Worm (Caenorhabditis elegans) whole organism, L4/young adult: ENCODE measurements around the gene irld-47.

Experiments
- W03F9.2 ChIP-seq: fragments of 150-350 bp; optimal IDR thresholded peaks from 2 replicates; lab custom pipeline; 2014; ENCODE audit warnings: missing biosample characterization, missing genetic modification characterization
- dao-5 ChIP-seq: sonication (generic microtip); optimal IDR thresholded peaks from 2 replicates; lab custom pipeline; 2016; ENCODE audit warnings: missing genotype, missing genetic modification characterization, moderate library complexity, missing compliant biosample characterization
- him-1 ChIP-seq: sonication (generic microtip); optimal IDR thresholded peaks from 2 replicates; lab custom pipeline; 2016; ENCODE audit warnings: missing genotype, missing genetic modification reagents, missing genetic modification characterization, missing compliant biosample characterization

The irld-47 gene

DNA sequence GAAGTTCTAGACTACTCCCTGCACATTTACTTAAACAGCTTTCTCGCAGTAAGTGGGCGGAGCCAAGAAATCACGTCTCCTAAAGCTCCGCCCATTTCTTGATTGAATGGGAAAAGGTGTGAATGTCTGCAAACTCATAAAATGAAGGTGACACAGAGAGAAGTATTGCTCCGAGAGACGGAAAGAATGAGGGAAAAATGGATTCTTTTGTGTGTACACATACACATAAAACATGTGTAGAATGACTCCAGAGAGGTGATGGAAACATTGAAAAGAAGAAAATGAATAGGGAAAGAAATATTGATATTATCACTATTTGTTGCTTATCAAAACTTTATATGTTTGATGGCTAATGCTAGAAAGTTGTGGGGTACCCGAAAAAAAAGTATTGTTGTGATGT, 29.1 kb upstream of the irld-47 start:
- no peak for TF ChIP-seq dao-5 (tag; lab: Kevin White, UChicago)
- no peak for TF ChIP-seq him-1 (tag; lab: Kevin White, UChicago)
- TF ChIP-seq W03F9.2 (tag; lab: Kevin White, UChicago): no peak

DNA sequence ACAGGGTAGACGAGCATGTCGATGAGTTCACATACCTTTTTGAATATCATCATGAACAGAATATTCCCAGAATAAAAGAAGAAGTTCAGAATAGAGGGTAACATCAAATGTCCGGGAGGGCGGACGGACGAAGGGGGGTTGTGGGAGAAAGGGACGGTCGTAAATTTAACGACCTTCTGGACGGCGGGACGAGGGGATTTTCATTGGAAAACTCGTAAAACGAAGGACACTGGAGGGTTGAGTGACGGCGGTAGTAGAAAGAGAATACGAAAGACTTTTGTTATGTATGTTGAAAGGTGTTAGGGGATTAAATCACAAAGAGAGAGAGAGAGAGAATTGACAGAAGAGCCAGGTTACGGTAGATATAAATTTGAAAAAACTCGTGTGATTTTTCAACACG, 28.2 kb upstream of the irld-47 start:
- no peak for TF ChIP-seq W03F9.2 (tag; lab: Kevin White, UChicago)
- no peak for TF ChIP-seq dao-5 (tag; lab: Kevin White, UChicago)
- no peak for TF ChIP-seq him-1 (tag; lab: Kevin White, UChicago)

DNA sequence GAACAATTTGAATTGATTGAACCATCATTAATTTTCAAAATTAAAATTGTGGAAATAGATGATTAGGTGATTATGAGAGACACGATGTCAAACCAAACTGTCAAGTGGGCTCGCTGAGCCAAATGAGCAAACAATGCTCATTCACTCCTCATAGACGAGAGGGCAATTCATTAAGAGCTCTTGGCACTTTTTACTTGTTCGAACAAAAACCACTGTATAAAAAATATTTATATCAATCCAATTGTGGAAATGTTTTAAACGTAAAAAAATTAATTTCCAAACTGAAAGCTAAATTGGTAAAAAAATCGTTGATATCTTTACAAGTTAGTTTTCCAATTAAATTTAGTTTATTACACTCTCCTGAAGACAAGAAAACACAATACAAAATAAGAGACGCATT, 27.3 kb upstream of the irld-47 start, which contains the start of gene acr-7:
Gene acr-7 (minus strand): TSS at position 101 of the 400 bp plus-strand sequence.
- TF ChIP-seq dao-5 (tag; lab: Kevin White, UChicago) (no peak), W03F9.2 (tag; lab: Kevin White, UChicago) (no peak), him-1 (tag; lab: Kevin White, UChicago) (no peak)

DNA sequence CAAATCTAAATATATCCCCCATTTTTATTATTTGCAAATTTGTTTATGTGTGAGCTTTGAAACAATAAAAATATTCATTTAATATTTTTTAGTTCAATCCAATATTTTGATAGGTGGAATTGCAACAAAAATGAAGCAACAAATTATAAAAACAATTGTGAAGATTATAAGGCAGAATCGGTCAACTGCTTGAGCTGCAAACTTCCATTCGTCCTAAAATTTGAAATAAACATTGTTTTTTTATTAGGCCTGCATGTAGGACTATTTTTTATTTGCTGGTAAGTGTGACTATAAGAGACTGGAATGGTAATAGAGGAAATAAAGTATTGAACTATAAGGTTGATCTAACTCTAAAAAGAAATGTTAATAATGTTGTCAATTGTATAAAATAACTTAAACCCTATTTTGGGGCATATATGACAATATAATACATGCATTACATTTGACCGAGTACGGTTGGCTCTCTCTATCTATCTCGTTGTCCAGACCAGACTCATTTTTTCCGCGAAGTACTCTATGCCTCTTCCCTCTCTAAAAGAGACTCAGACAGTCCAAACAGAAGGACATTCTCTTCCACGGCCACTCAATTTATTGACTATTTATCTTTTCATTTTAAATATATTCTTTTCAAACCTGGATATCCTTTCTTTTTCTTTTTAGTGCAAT, 23.4 kb upstream of the irld-47 start, which contains the start of gene T09A5.4:
Gene T09A5.4 (plus strand): TSS at position 616 of the 666 bp plus-strand sequence.
- TF ChIP-seq him-1 (tag; lab: Kevin White, UChicago) (no peak), dao-5 (tag; lab: Kevin White, UChicago) (no peak), W03F9.2 (tag; lab: Kevin White, UChicago) (no peak)

DNA sequence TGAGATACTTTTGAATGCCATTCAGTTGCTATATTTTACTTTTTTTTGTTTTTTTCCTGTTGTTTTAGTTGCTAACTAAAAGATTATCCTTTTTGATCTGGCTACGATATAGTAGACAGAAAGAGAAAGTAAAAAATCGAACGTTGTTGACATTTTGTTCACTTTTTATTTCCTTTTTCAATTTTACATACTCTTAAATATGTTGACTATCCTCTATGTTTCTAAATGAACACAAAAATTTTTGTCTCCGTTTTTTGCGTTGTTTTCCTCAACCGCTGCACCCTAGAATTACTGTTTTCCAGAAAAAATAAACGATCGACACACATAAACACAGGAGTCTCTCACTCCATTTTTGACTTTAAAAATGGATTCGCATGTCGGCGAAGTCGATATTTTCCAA, 19.7 kb upstream of the irld-47 start, which contains the start of gene klp-3:
Gene klp-3 (plus strand): TSS at position 301 of the 400 bp plus-strand sequence.
- no peak for TF ChIP-seq dao-5 (tag; lab: Kevin White, UChicago)

DNA sequence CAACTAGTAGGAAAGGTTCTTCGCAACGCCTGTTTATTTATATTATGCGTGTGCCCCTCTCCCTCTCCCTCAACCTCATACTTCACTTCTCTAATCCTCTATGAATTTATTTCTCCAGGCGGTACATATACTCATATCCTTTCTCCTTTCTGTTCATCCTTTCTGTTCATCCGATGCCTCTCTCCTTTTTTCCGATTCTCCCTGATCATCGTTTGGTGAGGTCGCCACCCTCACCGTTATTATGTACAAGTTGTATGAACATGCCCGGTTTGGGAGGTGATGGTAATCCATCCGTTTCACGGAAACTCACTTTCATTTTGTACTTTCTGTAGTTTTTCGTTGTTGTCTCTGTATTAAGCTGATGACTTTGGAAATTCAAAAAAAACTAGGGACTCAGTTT, 17.3 kb upstream of the irld-47 start:
- no peak for TF ChIP-seq W03F9.2 (tag; lab: Kevin White, UChicago)
- TF ChIP-seq him-1 (tag; lab: Kevin White, UChicago): no peak
- TF ChIP-seq dao-5 (tag; lab: Kevin White, UChicago): no peak

DNA sequence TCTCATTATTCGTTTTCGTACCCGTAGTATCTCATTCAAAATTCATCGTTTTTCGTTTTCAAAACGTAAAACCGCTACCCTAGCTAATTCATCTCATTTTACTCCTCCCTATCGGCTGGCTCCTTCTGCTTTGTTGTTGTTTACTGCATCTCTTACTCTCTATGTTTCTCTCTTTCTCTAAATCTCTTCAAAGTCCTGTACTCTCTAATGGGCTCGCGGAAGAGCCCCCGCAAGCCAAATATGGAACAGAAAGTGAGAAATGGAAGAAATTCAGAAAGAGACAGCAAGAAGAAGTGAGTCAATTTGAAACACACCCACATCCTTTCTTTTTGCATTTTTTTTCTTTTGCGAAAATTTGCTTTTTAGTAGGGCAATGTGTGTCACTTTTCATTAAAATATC, 16.3 kb upstream of the irld-47 start:
- TF ChIP-seq W03F9.2 (tag; lab: Kevin White, UChicago) (no peak), dao-5 (tag; lab: Kevin White, UChicago) (no peak), him-1 (tag; lab: Kevin White, UChicago) (no peak)

DNA sequence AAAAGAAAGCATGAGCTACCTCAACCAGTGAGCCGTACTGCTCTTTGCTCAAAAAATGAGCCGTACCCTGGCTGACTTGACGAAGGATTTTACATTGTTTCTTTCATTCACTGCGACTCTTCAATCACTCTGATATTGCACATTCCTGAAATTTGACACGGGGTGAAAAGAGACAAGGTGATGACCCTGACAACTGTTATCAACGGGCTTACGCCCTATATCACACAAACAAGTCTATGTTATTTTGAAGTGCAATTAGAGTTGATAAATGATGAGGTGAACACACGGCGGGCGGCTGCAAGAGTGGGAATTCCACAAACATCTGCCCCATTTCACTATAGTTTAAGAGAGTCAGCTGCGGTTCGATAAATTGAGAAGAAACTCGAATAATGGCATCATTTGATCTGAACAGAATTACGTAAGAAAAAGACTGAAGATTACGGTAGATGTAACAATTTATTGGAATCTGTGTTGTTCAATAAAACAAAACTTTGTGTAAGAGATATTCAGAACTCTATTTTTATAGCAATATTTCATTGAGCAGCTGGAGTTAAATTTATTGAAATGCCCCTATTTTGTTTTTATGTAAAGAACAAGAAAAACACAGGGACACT, 14.4 kb upstream of the irld-47 start:
- no peak for TF ChIP-seq dao-5 (tag; lab: Kevin White, UChicago)
- TF ChIP-seq him-1 (tag; lab: Kevin White, UChicago): no peak
- TF ChIP-seq W03F9.2 (tag; lab: Kevin White, UChicago): no peak

DNA sequence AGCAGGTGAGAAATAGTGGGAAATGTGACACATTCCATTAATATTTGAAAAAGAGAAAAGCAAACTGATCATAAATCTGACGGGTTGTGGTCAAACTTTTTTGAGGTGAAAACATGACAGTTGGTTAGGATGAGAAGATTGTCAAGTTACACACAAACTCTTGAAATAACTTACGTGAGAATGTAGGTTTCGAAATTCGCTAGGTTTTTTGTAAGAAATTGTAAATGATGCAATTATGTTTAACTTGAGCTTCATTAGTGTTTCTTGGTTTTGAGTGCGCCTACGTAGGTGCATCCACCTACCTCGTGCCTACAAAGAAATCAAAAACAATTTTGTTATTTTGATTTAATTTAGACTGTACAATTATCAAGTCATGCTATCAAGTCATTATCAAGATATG, 13.0 kb upstream of the irld-47 start, which contains the start of gene cex-2:
Gene cex-2 (minus strand): TSS at position 101 of the 400 bp plus-strand sequence.
- TF ChIP-seq W03F9.2 (tag; lab: Kevin White, UChicago): no peak
- TF ChIP-seq dao-5 (tag; lab: Kevin White, UChicago): no peak
- TF ChIP-seq him-1 (tag; lab: Kevin White, UChicago): no peak

DNA sequence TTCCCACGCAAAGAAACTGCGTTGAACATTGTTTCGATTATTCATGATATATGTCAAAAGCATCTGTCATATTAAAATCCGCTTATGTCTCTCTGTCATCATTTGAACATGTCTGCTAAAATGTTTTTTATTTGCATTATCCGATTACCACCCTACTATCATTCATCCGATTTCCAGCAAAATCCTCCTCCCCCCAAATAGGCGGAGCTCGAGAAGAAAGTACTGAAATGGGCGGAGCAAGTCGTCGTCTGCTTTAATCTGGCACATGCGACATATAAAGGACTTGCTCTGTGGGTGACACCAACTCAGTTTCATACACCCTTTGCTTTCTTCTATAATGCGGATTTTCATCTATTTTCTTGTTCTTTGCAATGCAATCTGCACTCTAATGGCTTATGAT, 9.7 kb upstream of the irld-47 start, which contains the start of gene T09A5.14:
Gene T09A5.14 (plus strand): TSS at position 301 of the 400 bp plus-strand sequence.
- no peak for TF ChIP-seq him-1 (tag; lab: Kevin White, UChicago)

DNA sequence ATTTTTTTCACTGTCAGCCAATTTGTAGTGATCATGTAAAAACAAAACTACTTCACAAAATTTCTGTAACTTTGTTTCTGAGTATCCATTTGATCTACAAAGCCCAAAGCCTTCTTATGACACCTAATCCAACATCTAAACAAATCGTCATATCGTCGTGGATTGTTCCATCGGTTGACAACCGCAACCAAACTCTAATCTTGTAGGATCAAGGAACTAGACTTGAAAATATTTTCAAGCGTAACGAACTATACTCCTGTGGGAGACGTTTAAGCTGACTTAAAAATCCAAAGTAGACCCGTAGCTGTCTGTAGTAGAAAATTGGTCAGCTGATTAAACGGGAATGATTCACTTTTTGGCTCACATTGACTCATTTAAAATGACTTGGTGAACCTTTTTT, 7.3 kb upstream of the irld-47 start:
- no peak for TF ChIP-seq him-1 (tag; lab: Kevin White, UChicago)
- no peak for TF ChIP-seq dao-5 (tag; lab: Kevin White, UChicago)
- TF ChIP-seq W03F9.2 (tag; lab: Kevin White, UChicago): no peak

DNA sequence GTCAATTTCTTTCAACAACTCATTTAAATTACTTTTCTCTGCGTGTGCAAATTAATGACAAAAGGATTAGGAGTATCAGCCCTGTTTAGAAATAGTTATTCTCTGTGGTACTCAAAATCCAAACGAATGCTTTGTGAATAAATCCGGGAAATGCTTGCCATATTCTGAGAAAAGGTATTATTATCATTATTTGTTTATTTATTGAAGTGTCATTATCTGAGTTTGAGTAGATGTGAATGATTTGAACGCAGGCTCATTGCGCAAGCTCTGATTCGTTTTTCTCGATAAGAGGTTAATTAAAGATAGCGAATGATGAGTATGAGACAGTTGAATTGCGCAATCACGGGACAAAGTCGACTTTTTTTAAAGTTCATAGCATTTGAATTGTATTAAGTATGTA, 5.5 kb upstream of the irld-47 start:
- TF ChIP-seq dao-5 (tag; lab: Kevin White, UChicago) (no peak), him-1 (tag; lab: Kevin White, UChicago) (no peak), W03F9.2 (tag; lab: Kevin White, UChicago) (no peak)

DNA sequence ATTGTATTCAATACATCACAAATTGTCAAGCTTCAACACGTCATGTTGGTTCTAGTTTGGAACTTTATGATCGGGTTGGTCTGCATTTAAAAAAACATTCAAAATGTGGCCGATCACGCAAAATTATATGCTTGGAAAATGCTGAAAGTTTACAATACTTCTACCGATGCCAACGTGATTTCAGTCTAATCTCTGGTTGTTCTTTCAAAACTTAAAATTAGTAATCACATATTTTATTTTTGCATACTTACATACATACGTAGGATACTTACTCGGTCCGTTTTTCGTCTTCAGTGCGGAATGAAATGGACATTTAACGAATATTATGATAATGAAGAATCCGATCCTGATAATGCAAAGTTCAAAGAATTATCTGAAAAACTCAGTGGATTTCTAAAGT, 2.8 kb upstream of the irld-47 start, which contains the start of gene srw-62:
Gene srw-62 (plus strand): TSS at position 301 of the 400 bp plus-strand sequence.
- TF ChIP-seq him-1 (tag; lab: Kevin White, UChicago) (no peak), W03F9.2 (tag; lab: Kevin White, UChicago) (no peak), dao-5 (tag; lab: Kevin White, UChicago) (no peak)

DNA sequence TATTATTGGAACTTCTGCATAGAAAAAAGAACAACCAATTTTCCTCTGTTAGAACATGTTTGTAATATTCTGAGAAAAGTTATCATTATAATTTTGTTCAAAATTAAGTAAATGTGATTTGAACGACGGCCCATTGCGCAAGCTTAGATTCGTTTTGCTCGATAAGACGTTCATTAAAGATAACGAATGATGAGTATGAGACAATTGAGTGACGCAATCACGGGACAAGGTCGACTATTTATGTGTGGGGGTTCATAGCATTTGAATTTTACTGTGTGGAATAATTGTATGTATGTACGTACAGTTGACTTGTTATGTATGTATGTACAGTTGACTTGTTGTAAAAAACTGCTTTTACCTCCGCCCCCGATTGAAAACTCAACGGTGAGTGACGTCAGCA, 3.0 kb downstream of the irld-47 start:
- no peak for TF ChIP-seq W03F9.2 (tag; lab: Kevin White, UChicago)
- no peak for TF ChIP-seq him-1 (tag; lab: Kevin White, UChicago)
- no peak for TF ChIP-seq dao-5 (tag; lab: Kevin White, UChicago)
